Fruit fly (Drosophila melanogaster): ENCODE results near the gene CG11722.

DNA sequence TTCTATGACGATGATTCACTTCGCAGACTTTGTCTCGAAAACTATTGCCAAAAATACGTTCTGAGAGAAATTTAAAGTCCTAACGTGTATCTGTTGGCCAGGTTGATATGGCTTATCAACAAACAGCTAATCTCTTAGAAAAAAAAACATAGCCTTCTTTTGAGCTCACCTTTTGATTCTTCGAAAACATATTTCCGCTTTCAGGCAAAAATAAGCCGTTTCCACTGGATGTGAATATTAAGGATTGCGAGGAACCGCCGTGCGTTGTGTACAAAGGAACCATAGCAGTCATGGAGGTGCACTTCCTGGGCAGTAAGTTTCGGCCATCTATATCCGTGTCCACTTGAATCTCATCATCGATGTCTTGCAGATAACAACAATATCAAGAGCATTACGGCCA is 8.2 kb upstream of the CG11722 start:
- TF ChIP-seq EcR (GFP tag; optimal IDR thresholded peaks at IDR 0.05) (no peak), Dll (optimal IDR thresholded peaks at IDR 0.05) (no peak), psq (optimal IDR thresholded peaks at IDR 0.05) (no peak), CG8478 (optimal IDR thresholded peaks at IDR 0.05) (no peak), usp (GFP tag; optimal IDR thresholded peaks at IDR 0.05) (no peak)
